Fruit fly (Drosophila melanogaster) Kc167 (cell line): Measurements from ENCODE around the gene Pgant6.

Experiments used
- Sin3A ChIP-seq: fragments of >200 bp; optimal IDR thresholded peaks from 2 replicates; lab custom pipeline; 2018; ENCODE audit warnings: missing external identifiers
- h ChIP-seq: fragments of >200 bp; optimal IDR thresholded peaks from 3 replicates; lab custom pipeline; 2018; ENCODE audit warnings: missing external identifiers
- psq ChIP-seq: fragments of >200 bp; optimal IDR thresholded peaks from 2 replicates; lab custom pipeline; 2017; ENCODE audit warnings: missing external identifiers
- ttk ChIP-seq: sonication (Bioruptor generic); optimal IDR thresholded peaks from 2 replicates; lab custom pipeline; 2017; ENCODE audit warnings: missing external identifiers

- no peak for TF ChIP-seq Sin3A
- no peak for TF ChIP-seq ttk (lab: Kevin White, UChicago)
- TF ChIP-seq h (lab: Kevin White, UChicago): no peak
- no peak for TF ChIP-seq psq (lab: Kevin White, UChicago)
Measured at dm6 chr3L:2805137-2805955, 23.3 kb downstream of the Pgant6 start.
